Worm (Caenorhabditis elegans): ENCODE measurements around the gene swt-4.

ce11 chrIII:10652833-10653232, 23.9 kb upstream of the swt-4 start:
- TF ChIP-seq ama-1 (optimal IDR thresholded peaks at IDR 0.05) (no peak), skn-1 (tag; optimal IDR thresholded peaks at IDR 0.05) (no peak), nhr-12 (tag; optimal IDR thresholded peaks at IDR 0.05) (no peak), snpc-4 (tag; optimal IDR thresholded peaks at IDR 0.05) (no peak), nhr-11 (tag; optimal IDR thresholded peaks at IDR 0.05) (no peak), unc-62 (GFP tag; optimal IDR thresholded peaks at IDR 0.05) (no peak), unc-39 (tag; optimal IDR thresholded peaks at IDR 0.05) (no peak), elt-1 (tag; optimal IDR thresholded peaks at IDR 0.05) (no peak), jun-1 (tag; optimal IDR thresholded peaks at IDR 0.05) (no peak), nhr-76 (tag; optimal IDR thresholded peaks at IDR 0.05) (no peak), nhr-28 (tag; optimal IDR thresholded peaks at IDR 0.05) (no peak), elt-3 (tag; optimal IDR thresholded peaks at IDR 0.05) (no peak), tbx-2 (tag; optimal IDR thresholded peaks at IDR 0.05) (no peak), daf-12 (tag; optimal IDR thresholded peaks at IDR 0.05) (no peak)

All from whole organism, L3 larva.